Worm (Caenorhabditis elegans) whole organism, L1 larva: ENCODE results near the gene nhr-15.

Experiments used
- C16A3.4 ChIP-seq: fragments of 150-350 bp; optimal IDR thresholded peaks from 2 replicates; lab custom pipeline; 2014; ENCODE audit warnings: missing biosample characterization, missing genetic modification characterization
- F16B12.6 ChIP-seq: fragments of 150-350 bp; optimal IDR thresholded peaks from 2 replicates; lab custom pipeline; 2014; ENCODE audit warnings: missing biosample characterization, missing genetic modification characterization
- Y116A8C.19 ChIP-seq: sonication (generic microtip); optimal IDR thresholded peaks from 2 replicates; lab custom pipeline; 2016; ENCODE audit warnings: missing compliant biosample characterization, missing genetic modification characterization, borderline replicate concordance
- aha-1 ChIP-seq: fragments of 150-350 bp; optimal IDR thresholded peaks from 2 replicates; lab custom pipeline; 2014; ENCODE audit warnings: missing biosample characterization, missing genetic modification characterization
- aly-2 ChIP-seq: fragments of 150-350 bp; optimal IDR thresholded peaks from 2 replicates; lab custom pipeline; 2014; ENCODE audit warnings: missing biosample characterization, missing genetic modification characterization
- ama-1 ChIP-seq: fragments of 150-350 bp; optimal IDR thresholded peaks from 2 replicates; lab custom pipeline; 2014
- blmp-1 ChIP-seq: fragments of 150-350 bp; optimal IDR thresholded peaks from 2 replicates; lab custom pipeline; 2014; ENCODE audit warnings: missing biosample characterization, missing genetic modification characterization
- ceh-8 ChIP-seq: fragments of 200-800 bp; sonication (Bioruptor generic); optimal IDR thresholded peaks from 2 replicates; lab custom pipeline; 2018; ENCODE audit warnings: mild to moderate bottlenecking, missing genetic modification characterization, moderate library complexity, missing compliant biosample characterization
- ceh-82 ChIP-seq, 3 experiments: fragments of 150-350 bp in 1 of 3; sonication (generic microtip) in 2 of 3; optimal IDR thresholded peaks; 2 replicates each; lab custom pipeline; 2014 to 2017; ENCODE audit warnings: missing biosample characterization in 3 of 3, missing genetic modification characterization in 3 of 3
- ceh-90 ChIP-seq: sonication (generic microtip); optimal IDR thresholded peaks from 2 replicates; lab custom pipeline; 2016; ENCODE audit warnings: missing genetic modification characterization, missing compliant biosample characterization
- egl-27 ChIP-seq, 2 experiments: fragments of 150-350 bp in 1 of 2; sonication (generic microtip); optimal IDR thresholded peaks; 3 replicates each; lab custom pipeline; 2017 to 2018; ENCODE audit warnings: missing biosample characterization in 2 of 2, missing genetic modification characterization in 2 of 2, missing genetic modification reagents in 2 of 2
- elt-2 ChIP-seq: sonication (generic microtip); optimal IDR thresholded peaks from 2 replicates; lab custom pipeline; 2016; ENCODE audit warnings: missing genetic modification characterization, mild to moderate bottlenecking, inconsistent platforms, missing compliant biosample characterization, missing genetic modification reagents
- ets-5 ChIP-seq: fragments of 200-800 bp; sonication (Bioruptor generic); IDR thresholded peaks from 2 replicates; pipeline ENCODE4 v1.3.6; 2022; ENCODE audit warnings: missing genetic modification characterization, missing compliant biosample characterization
- fkh-10 ChIP-seq: sonication (generic microtip); optimal IDR thresholded peaks from 2 replicates; lab custom pipeline; 2017; ENCODE audit warnings: missing biosample characterization, missing genetic modification reagents, missing genetic modification characterization
- fkh-4 ChIP-seq: sonication (generic microtip); optimal IDR thresholded peaks from 2 replicates; lab custom pipeline; 2016; ENCODE audit warnings: missing compliant biosample characterization, missing genetic modification characterization, borderline replicate concordance
- fkh-8 ChIP-seq: sonication (generic microtip); optimal IDR thresholded peaks from 2 replicates; lab custom pipeline; 2016; ENCODE audit warnings: mild to moderate bottlenecking, missing genetic modification characterization, missing compliant biosample characterization
- fos-1 ChIP-seq: fragments of 150-350 bp; optimal IDR thresholded peaks from 2 replicates; lab custom pipeline; 2014; ENCODE audit warnings: missing biosample characterization, missing genetic modification characterization
- grh-1 ChIP-seq: fragments of 200-800 bp; sonication (Bioruptor generic); IDR thresholded peaks from 2 replicates; pipeline ENCODE4 v1.3.6; 2022; ENCODE audit warnings: missing genetic modification reagents, missing genetic modification characterization, missing compliant biosample characterization
- hlh-17 ChIP-seq: fragments of 200-800 bp; sonication (Bioruptor generic); optimal IDR thresholded peaks from 2 replicates; lab custom pipeline; 2018; ENCODE audit warnings: missing genetic modification characterization, mild to moderate bottlenecking, missing compliant biosample characterization, moderate library complexity, borderline replicate concordance
- hlh-4 ChIP-seq: sonication (generic microtip); optimal IDR thresholded peaks from 2 replicates; lab custom pipeline; 2016; ENCODE audit warnings: mild to moderate bottlenecking, missing genetic modification characterization, missing compliant biosample characterization
- irx-1 ChIP-seq: sonication (generic microtip); optimal IDR thresholded peaks from 2 replicates; lab custom pipeline; 2016; ENCODE audit warnings: missing genetic modification characterization, missing compliant biosample characterization
- isw-1 ChIP-seq: fragments of 200-800 bp; sonication (Bioruptor generic); IDR thresholded peaks from 2 replicates; pipeline ENCODE4 v1.3.6; 2022; ENCODE audit warnings: missing genetic modification characterization, missing compliant biosample characterization
- jun-1 ChIP-seq: fragments of 150-350 bp; optimal IDR thresholded peaks from 2 replicates; lab custom pipeline; 2014; ENCODE audit warnings: missing biosample characterization, missing genetic modification reagents, missing genetic modification characterization
- lin-13 ChIP-seq: fragments of 150-350 bp; optimal IDR thresholded peaks from 2 replicates; lab custom pipeline; 2014; ENCODE audit warnings: missing biosample characterization, missing genetic modification reagents, missing genetic modification characterization
- lin-15B ChIP-seq: fragments of 150-350 bp; sonication (generic microtip); optimal IDR thresholded peaks from 3 replicates; lab custom pipeline; 2014; ENCODE audit warnings: missing biosample characterization, missing genetic modification characterization
- lin-39 ChIP-seq: fragments of 150-350 bp; optimal IDR thresholded peaks from 2 replicates; lab custom pipeline; 2014; ENCODE audit warnings: missing biosample characterization, missing genetic modification reagents, missing genetic modification characterization
- mab-9 ChIP-seq: fragments of 200-800 bp; sonication (Bioruptor generic); IDR thresholded peaks from 2 replicates; pipeline ENCODE4 v1.3.6; 2022; ENCODE audit warnings: missing genetic modification reagents, missing genetic modification characterization, missing compliant biosample characterization
- mdl-1 ChIP-seq, 2 experiments: fragments of 150-350 bp; optimal IDR thresholded peaks; 2 replicates each; lab custom pipeline; 2014 to 2017; ENCODE audit warnings: missing biosample characterization in 2 of 2, missing genetic modification characterization in 2 of 2, inconsistent platforms in 1 of 2
- nhr-11 ChIP-seq: fragments of 150-350 bp; optimal IDR thresholded peaks from 2 replicates; lab custom pipeline; 2014; ENCODE audit warnings: missing biosample characterization, missing genetic modification characterization
- nhr-12 ChIP-seq: sonication (generic microtip); optimal IDR thresholded peaks from 2 replicates; lab custom pipeline; 2017; ENCODE audit warnings: missing biosample characterization, missing genetic modification characterization
- nhr-19 ChIP-seq: fragments of 200-800 bp; sonication (Bioruptor generic); conservative IDR thresholded peaks from 2 replicates; pipeline ENCODE4 v1.3.6; 2022; ENCODE audit warnings: missing genetic modification characterization, missing compliant biosample characterization
- nhr-20 ChIP-seq: sonication (generic microtip); optimal IDR thresholded peaks from 2 replicates; lab custom pipeline; 2016; ENCODE audit warnings: mild to moderate bottlenecking, missing genetic modification characterization, missing compliant biosample characterization
- nhr-237 ChIP-seq: fragments of 150-350 bp; optimal IDR thresholded peaks from 2 replicates; lab custom pipeline; 2014; ENCODE audit warnings: missing biosample characterization, missing genetic modification characterization
- nhr-28 ChIP-seq: fragments of 150-350 bp; optimal IDR thresholded peaks from 2 replicates; lab custom pipeline; 2014; ENCODE audit warnings: missing biosample characterization, missing genetic modification characterization
- nhr-47 ChIP-seq: sonication (generic microtip); optimal IDR thresholded peaks from 2 replicates; lab custom pipeline; 2016; ENCODE audit warnings: mild to moderate bottlenecking, missing genetic modification characterization, moderate library complexity, missing compliant biosample characterization
- nhr-71 ChIP-seq: sonication (generic microtip); optimal IDR thresholded peaks from 2 replicates; lab custom pipeline; 2016; ENCODE audit warnings: mild to moderate bottlenecking, missing genetic modification characterization, moderate library complexity, missing compliant biosample characterization
- nhr-90 ChIP-seq: sonication (generic microtip); optimal IDR thresholded peaks from 2 replicates; lab custom pipeline; 2016; ENCODE audit warnings: mild to moderate bottlenecking, missing genetic modification characterization, missing compliant biosample characterization; ENCODE audit not compliant: poor library complexity
- pag-3 ChIP-seq: sonication (generic microtip); optimal IDR thresholded peaks from 2 replicates; lab custom pipeline; 2017; ENCODE audit warnings: missing genetic modification characterization, mild to moderate bottlenecking, missing compliant biosample characterization, antibody characterized with exemption, borderline replicate concordance; ENCODE audit not compliant: insufficient read depth
- pax-3 ChIP-seq: fragments of 200-800 bp; sonication (Bioruptor generic); optimal IDR thresholded peaks from 2 replicates; lab custom pipeline; 2018; ENCODE audit warnings: mild to moderate bottlenecking, missing genetic modification characterization, moderate library complexity, missing compliant biosample characterization
- pqm-1 ChIP-seq: sonication (generic microtip); optimal IDR thresholded peaks from 3 replicates; lab custom pipeline; 2017; ENCODE audit warnings: missing biosample characterization, missing genetic modification characterization
- rnt-1 ChIP-seq: sonication (generic microtip); optimal IDR thresholded peaks from 2 replicates; lab custom pipeline; 2016; ENCODE audit warnings: mild to moderate bottlenecking, missing genetic modification characterization, moderate library complexity, missing compliant biosample characterization
- skn-1 ChIP-seq: fragments of 150-350 bp; optimal IDR thresholded peaks from 2 replicates; lab custom pipeline; 2014; ENCODE audit warnings: missing biosample characterization, missing genetic modification characterization
- snpc-4 ChIP-seq: fragments of 150-350 bp; optimal IDR thresholded peaks from 2 replicates; lab custom pipeline; 2014; ENCODE audit warnings: missing biosample characterization, missing genetic modification characterization
- snu-23 ChIP-seq: sonication (generic microtip); optimal IDR thresholded peaks from 2 replicates; lab custom pipeline; 2016; ENCODE audit warnings: missing genetic modification characterization, missing compliant biosample characterization
- sox-4 ChIP-seq: sonication (generic microtip); optimal IDR thresholded peaks from 2 replicates; lab custom pipeline; 2016; ENCODE audit warnings: missing genetic modification characterization, missing compliant biosample characterization
- sup-37 ChIP-seq: fragments of 200-800 bp; sonication (Bioruptor generic); optimal IDR thresholded peaks from 2 replicates; lab custom pipeline; 2018; ENCODE audit warnings: mild to moderate bottlenecking, missing genetic modification characterization, missing compliant biosample characterization
- swsn-7 ChIP-seq: sonication (generic microtip); optimal IDR thresholded peaks from 2 replicates; lab custom pipeline; 2016; ENCODE audit warnings: missing genetic modification characterization, missing compliant biosample characterization
- tlp-1 ChIP-seq: fragments of 150-350 bp; optimal IDR thresholded peaks from 2 replicates; lab custom pipeline; 2014; ENCODE audit warnings: missing biosample characterization, missing genetic modification characterization
- unc-62 ChIP-seq: fragments of 150-350 bp; optimal IDR thresholded peaks from 2 replicates; lab custom pipeline; 2014; ENCODE audit warnings: missing biosample characterization, missing genetic modification reagents, missing genetic modification characterization
- unc-98 ChIP-seq: fragments of 200-800 bp; sonication (Bioruptor generic); IDR thresholded peaks from 2 replicates; pipeline ENCODE4 v1.3.6; 2022; ENCODE audit warnings: missing genetic modification characterization, missing compliant biosample characterization
- vab-15 ChIP-seq: sonication (generic microtip); optimal IDR thresholded peaks from 2 replicates; lab custom pipeline; 2017; ENCODE audit warnings: missing genotype, mild to moderate bottlenecking, missing genetic modification characterization, missing compliant biosample characterization
- zag-1 ChIP-seq: fragments of 150-350 bp; optimal IDR thresholded peaks from 2 replicates; lab custom pipeline; 2014; ENCODE audit warnings: missing biosample characterization, missing genetic modification characterization
- ztf-11 ChIP-seq, 2 experiments: sonication (generic microtip); optimal IDR thresholded peaks; 2 replicates each; lab custom pipeline; 2016 to 2017; ENCODE audit warnings: missing genetic modification characterization in 2 of 2, missing biosample characterization in 1 of 2, missing compliant biosample characterization in 1 of 2

Gene nhr-15

ce11 chrV:311485-312090 lies 933 bp upstream of the nhr-15 start, which contains the start of gene phf-10:
Gene phf-10 (minus strand): TSS chrV:311565.
- TF ChIP-seq aha-1 (tag; lab: Kevin White, UChicago) = no peak
- TF ChIP-seq lin-39 (tag; lab: Kevin White, UChicago) = no peak
- TF ChIP-seq ceh-8 = no peak
- no peak for TF ChIP-seq nhr-71 (tag; lab: Kevin White, UChicago)
- TF ChIP-seq pqm-1 (tag; lab: Kevin White, UChicago) = no peak
- no peak for TF ChIP-seq jun-1 (tag; lab: Kevin White, UChicago)
- no peak for TF ChIP-seq ztf-11 (tag; optimal IDR thresholded peaks at IDR 0.05; lab: Kevin White, UChicago)
- no peak for TF ChIP-seq unc-98
- TF ChIP-seq swsn-7 (tag; lab: Kevin White, UChicago) = peak; percentile 41
- no peak for TF ChIP-seq hlh-17 (GFP tag; lab: Kevin White, UChicago)
- TF ChIP-seq snu-23 (GFP tag; lab: Kevin White, UChicago) = peak; percentile 56
- peak; percentile 15; the same call in 1 of the 2 replicates for TF ChIP-seq nhr-19 (GFP tag; lab: Robert Waterston, UW)
- TF ChIP-seq ceh-90 (tag; lab: Kevin White, UChicago) = no peak
- TF ChIP-seq nhr-47 = peak; percentile 60
- TF ChIP-seq nhr-11 = no peak
- TF ChIP-seq snpc-4 (tag; lab: Kevin White, UChicago) = peak; percentile 12
- TF ChIP-seq aly-2 (tag; lab: Kevin White, UChicago) = no peak
- TF ChIP-seq hlh-4 (tag; lab: Kevin White, UChicago) = no peak
- TF ChIP-seq ama-1 (lab: Kevin White, UChicago) = no peak
- peak; percentile 44 for TF ChIP-seq nhr-20 (tag; lab: Kevin White, UChicago)
- no peak for TF ChIP-seq mdl-1 (tag; optimal IDR thresholded peaks at IDR 0.05; lab: Kevin White, UChicago)
- TF ChIP-seq skn-1 (tag; lab: Kevin White, UChicago) = no peak
- TF ChIP-seq unc-62 (GFP tag; lab: Kevin White, UChicago) = no peak
- TF ChIP-seq F16B12.6 = peak; percentile 83
- no peak for TF ChIP-seq lin-13 (GFP tag; lab: Kevin White, UChicago)
- TF ChIP-seq sup-37 = no peak
- no peak for TF ChIP-seq pag-3
- no peak for TF ChIP-seq nhr-237 (tag; lab: Kevin White, UChicago)
- no peak for TF ChIP-seq vab-15 (tag; lab: Kevin White, UChicago)
- no peak for TF ChIP-seq ets-5
- no peak for TF ChIP-seq nhr-28 (tag; lab: Kevin White, UChicago)
- TF ChIP-seq fkh-8 = no peak
- no peak for TF ChIP-seq sox-4 (tag; lab: Kevin White, UChicago)
- TF ChIP-seq egl-27 (tag; optimal IDR thresholded peaks at IDR 0.05; lab: Kevin White, UChicago) = no peak
- TF ChIP-seq rnt-1 (tag; lab: Kevin White, UChicago) = no peak
- TF ChIP-seq ceh-82 (tag; optimal IDR thresholded peaks at IDR 0.05; lab: Kevin White, UChicago) = peak in 1 of 3 experiments; percentile 6
- peak; percentile 23 for TF ChIP-seq C16A3.4
- TF ChIP-seq grh-1 (GFP tag; lab: Robert Waterston, UW) = no peak
- no peak for TF ChIP-seq lin-15B
- no peak for TF ChIP-seq fkh-4 (tag; lab: Kevin White, UChicago)
- no peak for TF ChIP-seq fkh-10 (GFP tag; lab: Kevin White, UChicago)
- TF ChIP-seq nhr-12 = no peak
- no peak for TF ChIP-seq blmp-1 (tag; lab: Kevin White, UChicago)
- no peak for TF ChIP-seq pax-3
- no peak for TF ChIP-seq Y116A8C.19
- no peak for TF ChIP-seq zag-1
- TF ChIP-seq irx-1 = no peak
- TF ChIP-seq fos-1 (tag; lab: Kevin White, UChicago) = no peak
- TF ChIP-seq mab-9 (GFP tag; lab: Robert Waterston, UW) = no peak
- no peak for TF ChIP-seq tlp-1 (tag; lab: Kevin White, UChicago)
- no peak for TF ChIP-seq elt-2 (tag; lab: Kevin White, UChicago)
- TF ChIP-seq isw-1 (GFP tag; lab: Robert Waterston, UW) = no peak; the same call in 1 of the 2 replicates
- peak; percentile 18 for TF ChIP-seq nhr-90 (tag; lab: Kevin White, UChicago)
